Fruit fly (Drosophila melanogaster): ENCODE results near the gene DZIP1.

- TF ChIP-seq psq (optimal IDR thresholded peaks at IDR 0.05) (no peak), CG8478 (optimal IDR thresholded peaks at IDR 0.05) (no peak), usp (GFP tag; optimal IDR thresholded peaks at IDR 0.05) (no peak), pan (optimal IDR thresholded peaks at IDR 0.05) (no peak)
Measured at dm6 chr3R:24530328-24530727, 15.2 kb downstream of the DZIP1 start, which contains the start of the genes CG13623 and ana1.

Data from whole organism.